Fruit fly (Drosophila melanogaster) whole organism, embryonic: ENCODE measurements around the gene CG4461.

ENCODE experiments used
- Awh ChIP-seq: fragments of 200-800 bp; sonication (Bioruptor generic); IDR thresholded peaks from 2 replicates; pipeline ENCODE4, ENCODE4 v1.3.6; 2022; ENCODE audit warnings: missing biosample characterization, missing genetic modification characterization
- Bteb2 ChIP-seq: fragments of 200-800 bp; sonication (Bioruptor generic); optimal IDR thresholded peaks from 2 replicates; lab custom pipeline; 2016; ENCODE audit warnings: missing biosample characterization, missing genetic modification characterization
- CG11093 ChIP-seq: fragments of 200-800 bp; sonication (Bioruptor generic); IDR thresholded peaks from 3 replicates; pipeline ENCODE4 v1.3.6; 2022; ENCODE audit warnings: missing biosample characterization, missing genetic modification characterization
- CG12299 ChIP-seq: fragments of 200-800 bp; sonication (Bioruptor generic); optimal IDR thresholded peaks from 2 replicates; lab custom pipeline; 2018; ENCODE audit warnings: missing biosample characterization, mild to moderate bottlenecking, missing genetic modification characterization
- CG12659 ChIP-seq: fragments of 200-800 bp; sonication (Bioruptor generic); optimal IDR thresholded peaks from 3 replicates; lab custom pipeline; 2017; ENCODE audit warnings: mild to moderate bottlenecking, missing biosample characterization, missing genetic modification reagents, missing genetic modification characterization
- CG13624 ChIP-seq: fragments of 200-800 bp; sonication (Bioruptor generic); optimal IDR thresholded peaks from 2 replicates; lab custom pipeline; 2016; ENCODE audit warnings: missing biosample characterization, missing genetic modification characterization
- CG3163 ChIP-seq: fragments of 200-800 bp; sonication (Bioruptor generic); optimal IDR thresholded peaks from 3 replicates; lab custom pipeline; 2016; ENCODE audit warnings: missing biosample characterization, missing genetic modification characterization
- CG3726 ChIP-seq: fragments of 200-800 bp; sonication (Bioruptor generic); IDR thresholded peaks from 3 replicates; pipeline ENCODE4, ENCODE4 v1.3.6; 2022; ENCODE audit warnings: missing biosample characterization, missing genetic modification characterization
- CG42726 ChIP-seq: fragments of 200-800 bp; sonication (Bioruptor generic); IDR thresholded peaks from 2 replicates; pipeline ENCODE4 v1.3.6; 2022; ENCODE audit warnings: missing biosample characterization, missing genetic modification characterization; ENCODE audit not compliant: partially characterized antibody
- CG4282 ChIP-seq: fragments of 200-800 bp; sonication (Bioruptor generic); optimal IDR thresholded peaks from 2 replicates; lab custom pipeline; 2016; ENCODE audit warnings: missing biosample characterization, missing genetic modification characterization
- CG5953 ChIP-seq: fragments of 200-800 bp; sonication (Bioruptor generic); IDR thresholded peaks from 2 replicates; pipeline ENCODE4 v1.3.6; 2022; ENCODE audit warnings: missing biosample characterization, missing genetic modification characterization
- CG7987 ChIP-seq: fragments of 200-800 bp; sonication (Bioruptor generic); optimal IDR thresholded peaks from 2 replicates; lab custom pipeline; 2018; ENCODE audit warnings: missing biosample characterization, mild to moderate bottlenecking, missing genetic modification characterization, moderate library complexity
- CG8359 ChIP-seq: fragments of 200-800 bp; sonication (Bioruptor generic); optimal IDR thresholded peaks from 2 replicates; lab custom pipeline; 2017; ENCODE audit warnings: missing biosample characterization, mild to moderate bottlenecking, missing genetic modification characterization, borderline replicate concordance
- Camta ChIP-seq: fragments of 200-800 bp; sonication (Bioruptor generic); optimal IDR thresholded peaks from 2 replicates; lab custom pipeline; 2016; ENCODE audit warnings: missing biosample characterization, missing genetic modification characterization
- CkIIα-i1 ChIP-seq: fragments of 200-800 bp; sonication (Bioruptor generic); IDR thresholded peaks from 2 replicates; pipeline ENCODE4 v1.3.6; 2022; ENCODE audit warnings: missing biosample characterization, missing genetic modification characterization
- D ChIP-seq, 2 experiments: fragments of 200-800 bp in 1 of 2; fragments of >200 bp in 1 of 2; sonication (Bioruptor generic) in 1 of 2; optimal IDR thresholded peaks; 2 replicates in 1 of 2; 3 replicates in 1 of 2; lab custom pipeline; 2017; ENCODE audit warnings: mild to moderate bottlenecking in 1 of 2, missing biosample characterization in 1 of 2, missing genetic modification characterization in 1 of 2, missing genetic modification reagents in 1 of 2
- Fer1 ChIP-seq: fragments of 200-800 bp; sonication (Bioruptor generic); optimal IDR thresholded peaks from 2 replicates; lab custom pipeline; 2017; ENCODE audit warnings: missing biosample characterization, mild to moderate bottlenecking, missing genetic modification characterization
- HLH54F ChIP-seq: fragments of 200-800 bp; sonication (Bioruptor generic); optimal IDR thresholded peaks from 3 replicates; lab custom pipeline; 2016; ENCODE audit warnings: missing biosample characterization, missing genetic modification characterization
- Kr ChIP-seq: fragments of 200-800 bp; sonication (Bioruptor generic); optimal IDR thresholded peaks from 2 replicates; lab custom pipeline; 2017; ENCODE audit warnings: missing biosample characterization, mild to moderate bottlenecking, missing genetic modification characterization
- Lpt ChIP-seq: fragments of >200 bp; optimal IDR thresholded peaks from 2 replicates; lab custom pipeline; 2018; ENCODE audit warnings: missing biosample characterization, missing genetic modification characterization
- Med ChIP-seq: fragments of 200-800 bp; sonication (Bioruptor generic); peaks from one replicate; lab custom pipeline; 2016; ENCODE audit warnings: missing biosample characterization, missing genetic modification characterization, mild to moderate bottlenecking, inconsistent platforms, moderate library complexity
- NFAT ChIP-seq: fragments of 200-800 bp; sonication (Bioruptor generic); IDR thresholded peaks from 2 replicates; pipeline ENCODE4 v1.3.6; 2022; ENCODE audit warnings: missing biosample characterization, missing genetic modification characterization
- Scr ChIP-seq: fragments of 200-800 bp; sonication (Bioruptor generic); IDR thresholded peaks from 2 replicates; pipeline ENCODE4 v1.3.6; 2022; ENCODE audit warnings: missing biosample characterization, missing genetic modification characterization; ENCODE audit not compliant: partially characterized antibody
- Side ChIP-seq: fragments of 200-800 bp; sonication (Bioruptor generic); optimal IDR thresholded peaks from 2 replicates; lab custom pipeline; 2016; ENCODE audit warnings: missing biosample characterization, missing genetic modification characterization
- Six4 ChIP-seq: fragments of 200-800 bp; sonication (Bioruptor generic); optimal IDR thresholded peaks from 2 replicates; lab custom pipeline; 2016; ENCODE audit warnings: missing biosample characterization, missing genetic modification characterization
- Spps ChIP-seq: fragments of 200-800 bp; sonication (Bioruptor generic); optimal IDR thresholded peaks from 2 replicates; lab custom pipeline; 2018; ENCODE audit warnings: missing biosample characterization, mild to moderate bottlenecking, missing genetic modification characterization
- ato ChIP-seq: fragments of 200-800 bp; sonication (Bioruptor generic); IDR thresholded peaks from 2 replicates; pipeline ENCODE4 v1.3.6; 2022; ENCODE audit warnings: missing biosample characterization, missing genetic modification characterization; ENCODE audit not compliant: partially characterized antibody
- cwo ChIP-seq: fragments of 200-800 bp; sonication (Bioruptor generic); optimal IDR thresholded peaks from 3 replicates; lab custom pipeline; 2017; ENCODE audit warnings: missing biosample characterization, missing genetic modification characterization, mild to moderate bottlenecking, moderate library complexity, missing genetic modification reagents
- da ChIP-seq: fragments of 200-800 bp; sonication (Bioruptor generic); optimal IDR thresholded peaks from 2 replicates; lab custom pipeline; 2016; ENCODE audit warnings: missing biosample characterization, missing genetic modification characterization
- disco-r ChIP-seq: fragments of 200-800 bp; sonication (Bioruptor generic); optimal IDR thresholded peaks from 2 replicates; lab custom pipeline; 2016; ENCODE audit warnings: missing biosample characterization, missing genetic modification characterization
- dysf ChIP-seq: fragments of 200-800 bp; sonication (Bioruptor generic); IDR thresholded peaks from 3 replicates; pipeline ENCODE4 v1.3.6; 2022; ENCODE audit warnings: missing biosample characterization, missing genetic modification characterization
- ems ChIP-seq: fragments of 200-800 bp; sonication (Bioruptor generic); optimal IDR thresholded peaks from 3 replicates; lab custom pipeline; 2016; ENCODE audit warnings: missing biosample characterization, missing genetic modification characterization
- kah ChIP-seq: fragments of 200-800 bp; sonication (Bioruptor generic); optimal IDR thresholded peaks from 2 replicates; lab custom pipeline; 2018; ENCODE audit warnings: missing biosample characterization, mild to moderate bottlenecking, missing genetic modification characterization
- pnt ChIP-seq: fragments of 200-800 bp; sonication (Bioruptor generic); optimal IDR thresholded peaks from 3 replicates; lab custom pipeline; 2016; ENCODE audit warnings: missing biosample characterization, missing genetic modification characterization
- pros ChIP-seq: fragments of 200-800 bp; sonication (Bioruptor generic); optimal IDR thresholded peaks from 3 replicates; lab custom pipeline; 2019; ENCODE audit warnings: missing biosample characterization, mild to moderate bottlenecking, missing genetic modification characterization, moderate library complexity
- rib ChIP-seq: fragments of 200-800 bp; sonication (Bioruptor generic); IDR thresholded peaks from 2 replicates; pipeline ENCODE4 v1.3.6; 2022; ENCODE audit warnings: missing biosample characterization, missing genetic modification characterization
- row ChIP-seq: fragments of 200-800 bp; sonication (Bioruptor generic); IDR thresholded peaks from 3 replicates; pipeline ENCODE4 v1.3.6; 2022; ENCODE audit warnings: missing biosample characterization, missing genetic modification characterization
- shn ChIP-seq: fragments of 200-800 bp; sonication (Bioruptor generic); optimal IDR thresholded peaks from 3 replicates; lab custom pipeline; 2016; ENCODE audit warnings: missing biosample characterization, missing genetic modification characterization
- slou ChIP-seq: fragments of 200-800 bp; sonication (Bioruptor generic); optimal IDR thresholded peaks from 3 replicates; lab custom pipeline; 2016; ENCODE audit warnings: missing biosample characterization, missing genetic modification characterization
- sna ChIP-seq: fragments of 200-800 bp; sonication (Bioruptor generic); IDR thresholded peaks from 2 replicates; pipeline ENCODE4 v1.3.6; 2022; ENCODE audit warnings: missing biosample characterization, missing genetic modification characterization; ENCODE audit not compliant: partially characterized antibody
- sqz ChIP-seq: fragments of 200-800 bp; sonication (Bioruptor generic); optimal IDR thresholded peaks from 3 replicates; lab custom pipeline; 2018; ENCODE audit warnings: missing biosample characterization, mild to moderate bottlenecking, missing genetic modification characterization
- sr ChIP-seq: fragments of 200-800 bp; sonication (Bioruptor generic); IDR thresholded peaks from 3 replicates; pipeline ENCODE4 v1.3.6; 2022; ENCODE audit warnings: missing biosample characterization, missing genetic modification characterization
- tx ChIP-seq: fragments of 200-800 bp; sonication (Bioruptor generic); optimal IDR thresholded peaks from 2 replicates; lab custom pipeline; 2016; ENCODE audit warnings: missing biosample characterization, missing genetic modification characterization
- vnd ChIP-seq: fragments of 200-800 bp; sonication (Bioruptor generic); IDR thresholded peaks from 3 replicates; pipeline ENCODE4 v1.3.6; 2022; ENCODE audit warnings: missing biosample characterization, missing genetic modification characterization; ENCODE audit not compliant: partially characterized antibody
- wdn ChIP-seq: fragments of 200-800 bp; sonication (Bioruptor generic); IDR thresholded peaks from 2 replicates; pipeline ENCODE4 v1.3.6; 2022; ENCODE audit warnings: missing biosample characterization, missing genetic modification characterization
- wek ChIP-seq: fragments of 200-800 bp; sonication (Bioruptor generic); optimal IDR thresholded peaks from 3 replicates; lab custom pipeline; 2018; ENCODE audit warnings: missing biosample characterization, mild to moderate bottlenecking, missing genetic modification characterization, moderate library complexity
- yki ChIP-seq: fragments of >200 bp; optimal IDR thresholded peaks from 3 replicates; lab custom pipeline; 2018
- zen2 ChIP-seq: fragments of 200-800 bp; sonication (Bioruptor generic); IDR thresholded peaks from 3 replicates; pipeline ENCODE4 v1.3.6; 2022; ENCODE audit warnings: missing biosample characterization, missing genetic modification characterization; ENCODE audit not compliant: partially characterized antibody
- zfh2 ChIP-seq: fragments of 200-800 bp; sonication (Bioruptor generic); optimal IDR thresholded peaks from 2 replicates; lab custom pipeline; 2016; ENCODE audit warnings: missing biosample characterization, missing genetic modification characterization

CG4461 gene

dm6 chr3L:9383345-9384075, 8.3 kb downstream of the CG4461 start, which contains the start of gene Hsp27 (continued):
- peak; percentile 96 for TF ChIP-seq zfh2 (GFP tag; lab: Kevin White, UChicago)
- peak; percentile 33 for TF ChIP-seq Kr (GFP tag; lab: Kevin White, UChicago)
- no peak for TF ChIP-seq vnd (GFP tag; lab: Robert Waterston, UW)
- TF ChIP-seq dysf, result peak; percentile 99
- peak; percentile 97 for TF ChIP-seq Fer1 (GFP tag; lab: Kevin White, UChicago)
- TF ChIP-seq kah (GFP tag; lab: Kevin White, UChicago), result peak; percentile 91
- peak; percentile 70 for TF ChIP-seq tx (GFP tag; lab: Kevin White, UChicago)
- no peak for TF ChIP-seq Scr
- peak; percentile 33; the same call in 1 of the 2 replicates for TF ChIP-seq CG42726
- peak; percentile 74 for TF ChIP-seq shn
- peak; percentile 97 for TF ChIP-seq CG12659 (GFP tag; lab: Kevin White, UChicago)
- TF ChIP-seq sr, result peak; percentile 97
- peak; percentile 96 for TF ChIP-seq CG12299 (tag; lab: Kevin White, UChicago)
- TF ChIP-seq Awh, result peak; percentile 99
- TF ChIP-seq disco-r (GFP tag; lab: Kevin White, UChicago), result peak; percentile 87
- peak; percentile 97 for TF ChIP-seq Six4
- peak; percentile 94 for TF ChIP-seq CG8359 (GFP tag; lab: Kevin White, UChicago)
- peak; percentile 97 for TF ChIP-seq NFAT (GFP tag; lab: Robert Waterston, UW)
- no peak for TF ChIP-seq zen2 (GFP tag; lab: Robert Waterston, UW)
- TF ChIP-seq CG11093, result peak; percentile 98
- TF ChIP-seq pnt (GFP tag; lab: Kevin White, UChicago), result peak; percentile 96
- peak; percentile 97 for TF ChIP-seq cwo (GFP tag; lab: Kevin White, UChicago)
- no peak for TF ChIP-seq yki (lab: Kevin White, UChicago)
- peak; percentile 93 for TF ChIP-seq sqz (GFP tag; lab: Kevin White, UChicago)
- peak; percentile 96 for TF ChIP-seq CG13624 (GFP tag; lab: Kevin White, UChicago)
- TF ChIP-seq ato (GFP tag; lab: Robert Waterston, UW), result no peak
- TF ChIP-seq Camta, result peak; percentile 98
- TF ChIP-seq Spps (tag; lab: Kevin White, UChicago), result peak; percentile 96
- TF ChIP-seq pros (GFP tag; lab: Kevin White, UChicago), result no peak
- TF ChIP-seq Side (GFP tag; lab: Kevin White, UChicago), result peak; percentile 95
- TF ChIP-seq HLH54F (GFP tag; lab: Kevin White, UChicago), result peak; percentile 86
- peak; percentile 62 for TF ChIP-seq CG4282 (GFP tag; lab: Kevin White, UChicago)
- TF ChIP-seq CG5953 (GFP tag; lab: Robert Waterston, UW), result peak; percentile 97
- TF ChIP-seq da, result peak; percentile 49
- peak; percentile 96 for TF ChIP-seq wdn (GFP tag; lab: Robert Waterston, UW)
- peak; percentile 98 for TF ChIP-seq Med (GFP tag; lab: Kevin White, UChicago)
- TF ChIP-seq row (GFP tag; lab: Robert Waterston, UW), result peak; percentile 98
- TF ChIP-seq Lpt (GFP tag; lab: Kevin White, UChicago), result no peak
- peak; percentile 69 for TF ChIP-seq CG3163
- peak; percentile 98 for TF ChIP-seq CG3726 (GFP tag; lab: Robert Waterston, UW)
- peak; percentile 82 for TF ChIP-seq CkIIα-i1 (GFP tag; lab: Robert Waterston, UW)
- TF ChIP-seq ems (GFP tag; lab: Kevin White, UChicago), result peak; percentile 99
- peak; percentile 96 for TF ChIP-seq CG7987 (GFP tag; lab: Kevin White, UChicago)
- peak; percentile 94 for TF ChIP-seq Bteb2 (GFP tag; lab: Kevin White, UChicago)
- peak; percentile 97 for TF ChIP-seq slou (GFP tag; lab: Kevin White, UChicago)
- no peak for TF ChIP-seq sna (GFP tag; lab: Robert Waterston, UW)
- TF ChIP-seq rib (GFP tag; lab: Robert Waterston, UW), result peak; percentile 96
- TF ChIP-seq D (optimal IDR thresholded peaks at IDR 0.05; lab: Kevin White, UChicago), result no peak
- peak; percentile 98 for TF ChIP-seq D (GFP tag; optimal IDR thresholded peaks at IDR 0.05; lab: Kevin White, UChicago)
- peak; percentile 80 for TF ChIP-seq wek
